Worm (Caenorhabditis elegans) whole organism, mixed stage, embryonic: Measurements from ENCODE around the gene T14F9.2.

Source experiments
- M03D4.4 ChIP-seq: sonication (generic microtip); optimal IDR thresholded peaks from 2 replicates; lab custom pipeline; 2017; ENCODE audit warnings: mild to moderate bottlenecking, missing genetic modification characterization, missing compliant biosample characterization
- bed-3 ChIP-seq: fragments of 200-800 bp; sonication (Bioruptor generic); optimal IDR thresholded peaks from 3 replicates; lab custom pipeline; 2018; ENCODE audit warnings: mild to moderate bottlenecking, missing genetic modification characterization, moderate library complexity, missing compliant biosample characterization
- blmp-1 ChIP-seq: fragments of 150-350 bp; optimal IDR thresholded peaks from 2 replicates; lab custom pipeline; 2014; ENCODE audit warnings: missing biosample characterization, missing genetic modification characterization
- ceh-39 ChIP-seq: fragments of 150-350 bp; optimal IDR thresholded peaks from 2 replicates; lab custom pipeline; 2014; ENCODE audit warnings: missing biosample characterization, missing genetic modification characterization
- ceh-43 ChIP-seq: fragments of 200-800 bp; sonication (Bioruptor generic); optimal IDR thresholded peaks from 2 replicates; lab custom pipeline; 2018; ENCODE audit warnings: mild to moderate bottlenecking, missing genetic modification characterization, moderate library complexity, missing compliant biosample characterization
- ceh-83 ChIP-seq: fragments of 200-800 bp; sonication (Bioruptor generic); optimal IDR thresholded peaks from 2 replicates; lab custom pipeline; 2018; ENCODE audit warnings: mild to moderate bottlenecking, missing genetic modification characterization, missing compliant biosample characterization
- ces-1 ChIP-seq: fragments of 150-350 bp; optimal IDR thresholded peaks from 2 replicates; lab custom pipeline; 2014; ENCODE audit warnings: missing biosample characterization, missing genetic modification reagents, missing genetic modification characterization
- drap-1 ChIP-seq: fragments of 200-800 bp; sonication (Bioruptor generic); optimal IDR thresholded peaks from 3 replicates; lab custom pipeline; 2018; ENCODE audit warnings: mild to moderate bottlenecking, missing genetic modification characterization, missing compliant biosample characterization
- elt-3 ChIP-seq: fragments of 150-350 bp; optimal IDR thresholded peaks from 2 replicates; lab custom pipeline; 2014; ENCODE audit warnings: missing biosample characterization, missing genetic modification characterization
- flh-1 ChIP-seq: fragments of 200-800 bp; sonication (Bioruptor generic); optimal IDR thresholded peaks from 2 replicates; lab custom pipeline; 2018; ENCODE audit warnings: mild to moderate bottlenecking, missing genetic modification characterization, moderate library complexity, missing compliant biosample characterization
- hlh-1 ChIP-seq: fragments of 150-350 bp; optimal IDR thresholded peaks from 2 replicates; lab custom pipeline; 2014; ENCODE audit warnings: missing biosample characterization, missing genetic modification reagents, missing genetic modification characterization
- lin-13 ChIP-seq: fragments of 150-350 bp; optimal IDR thresholded peaks from 2 replicates; lab custom pipeline; 2014; ENCODE audit warnings: missing biosample characterization, missing genetic modification characterization
- lin-32 ChIP-seq: fragments of 200-800 bp; sonication (Bioruptor generic); optimal IDR thresholded peaks from 2 replicates; lab custom pipeline; 2018; ENCODE audit warnings: mild to moderate bottlenecking, missing genetic modification characterization, missing compliant biosample characterization
- lsy-2 ChIP-seq: fragments of 150-350 bp; optimal IDR thresholded peaks from 2 replicates; lab custom pipeline; 2014; ENCODE audit warnings: missing biosample characterization, missing genetic modification characterization
- mab-5 ChIP-seq: fragments of 150-350 bp; optimal IDR thresholded peaks from 2 replicates; lab custom pipeline; 2014; ENCODE audit warnings: missing biosample characterization, missing genetic modification characterization
- mep-1 ChIP-seq: fragments of 150-350 bp; optimal IDR thresholded peaks from 2 replicates; lab custom pipeline; 2017; ENCODE audit warnings: missing biosample characterization, missing genetic modification reagents, missing genetic modification characterization, inconsistent platforms
- nhr-12 ChIP-seq: fragments of 150-350 bp; optimal IDR thresholded peaks from 2 replicates; lab custom pipeline; 2014; ENCODE audit warnings: missing biosample characterization, missing genetic modification characterization
- nhr-2 ChIP-seq: fragments of 150-350 bp; optimal IDR thresholded peaks from 2 replicates; lab custom pipeline; 2014; ENCODE audit warnings: missing biosample characterization, missing genetic modification characterization
- nhr-237 ChIP-seq: fragments of 150-350 bp; optimal IDR thresholded peaks from 2 replicates; lab custom pipeline; 2014; ENCODE audit warnings: missing biosample characterization, missing genetic modification characterization
- nhr-28 ChIP-seq: fragments of 150-350 bp; optimal IDR thresholded peaks from 2 replicates; lab custom pipeline; 2014; ENCODE audit warnings: missing biosample characterization, missing genetic modification characterization
- nhr-76 ChIP-seq: sonication (generic microtip); optimal IDR thresholded peaks from 2 replicates; lab custom pipeline; 2017; ENCODE audit warnings: missing biosample characterization, missing genetic modification characterization
- pha-4 ChIP-seq: fragments of 150-350 bp; optimal IDR thresholded peaks from 2 replicates; lab custom pipeline; 2018; ENCODE audit warnings: missing biosample characterization, missing genetic modification reagents, missing genetic modification characterization
- snpc-4 ChIP-seq: fragments of 150-350 bp; optimal IDR thresholded peaks from 2 replicates; lab custom pipeline; 2014; ENCODE audit warnings: missing biosample characterization, missing genetic modification characterization
- sptf-1 ChIP-seq: sonication (generic microtip); optimal IDR thresholded peaks from 2 replicates; lab custom pipeline; 2017; ENCODE audit warnings: mild to moderate bottlenecking, missing genetic modification characterization, moderate library complexity, missing compliant biosample characterization
- tbx-8 ChIP-seq: fragments of 200-800 bp; sonication (Bioruptor generic); optimal IDR thresholded peaks from 2 replicates; lab custom pipeline; 2018; ENCODE audit warnings: mild to moderate bottlenecking, missing genetic modification characterization, moderate library complexity, missing compliant biosample characterization
- unc-39 ChIP-seq: fragments of 150-350 bp; optimal IDR thresholded peaks from 2 replicates; lab custom pipeline; 2014; ENCODE audit warnings: missing biosample characterization, missing genetic modification characterization
- unc-62 ChIP-seq: fragments of 150-350 bp; optimal IDR thresholded peaks from 2 replicates; lab custom pipeline; 2014; ENCODE audit warnings: missing biosample characterization, missing genetic modification reagents, missing genetic modification characterization
- zip-8 ChIP-seq: fragments of 150-350 bp; optimal IDR thresholded peaks from 2 replicates; lab custom pipeline; 2014; ENCODE audit warnings: missing biosample characterization, missing genetic modification characterization
- ztf-11 ChIP-seq: fragments of 150-350 bp; optimal IDR thresholded peaks from 2 replicates; lab custom pipeline; 2014; ENCODE audit warnings: missing biosample characterization, missing genetic modification characterization

Gene T14F9.2

DNA sequence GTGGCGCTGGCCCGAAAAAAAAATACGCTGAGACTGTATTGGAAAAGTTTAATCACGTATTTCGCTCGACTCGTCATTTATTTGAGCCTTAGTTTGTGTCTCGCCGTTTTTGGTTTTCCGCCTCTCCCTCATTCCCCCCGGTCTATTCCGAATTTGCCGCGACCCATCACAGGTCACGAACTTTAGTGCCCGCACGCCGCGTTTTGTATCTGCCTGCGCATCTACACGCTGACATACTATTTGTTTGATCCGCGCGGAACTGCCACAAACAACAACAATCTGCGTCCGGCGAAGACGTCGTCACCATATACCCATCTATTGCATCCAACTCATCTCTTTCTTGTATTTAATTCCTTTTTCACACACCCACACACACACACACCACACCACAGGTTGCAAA lies 24.0 kb upstream of the T14F9.2 start:
- TF ChIP-seq blmp-1 (tag; lab: Kevin White, UChicago) (no peak), tbx-8 (no peak), lin-13 (tag; lab: Kevin White, UChicago) (no peak), nhr-76 (tag; lab: Kevin White, UChicago) (no peak), nhr-28 (tag; lab: Kevin White, UChicago) (no peak), pha-4 (tag; lab: Kevin White, UChicago) (no peak), hlh-1 (no peak)

DNA sequence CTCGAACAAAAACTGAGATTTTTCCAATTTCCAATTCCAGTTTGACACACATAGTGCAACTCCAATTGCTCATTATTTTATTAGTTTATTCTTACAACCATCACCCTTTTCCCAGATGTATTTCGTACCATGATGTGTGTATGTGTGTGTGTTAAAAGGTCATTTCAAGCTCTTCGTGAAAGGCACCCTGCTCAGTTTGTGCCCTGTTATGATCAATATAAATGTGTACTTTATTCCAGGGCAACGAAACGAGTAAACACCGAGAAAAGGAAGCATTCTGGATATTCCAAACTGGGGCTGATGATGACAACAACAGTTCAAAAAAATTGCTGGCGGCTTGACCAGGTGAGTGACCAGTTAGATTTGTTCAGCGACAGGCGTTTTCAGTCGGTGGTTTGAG lies 23.4 kb upstream of the T14F9.2 start, which contains the start of gene peb-1:
TSS of gene peb-1 (plus strand) at position 301 of the 400 bp plus-strand sequence.
- no peak for TF ChIP-seq lin-13 (tag; lab: Kevin White, UChicago)

DNA sequence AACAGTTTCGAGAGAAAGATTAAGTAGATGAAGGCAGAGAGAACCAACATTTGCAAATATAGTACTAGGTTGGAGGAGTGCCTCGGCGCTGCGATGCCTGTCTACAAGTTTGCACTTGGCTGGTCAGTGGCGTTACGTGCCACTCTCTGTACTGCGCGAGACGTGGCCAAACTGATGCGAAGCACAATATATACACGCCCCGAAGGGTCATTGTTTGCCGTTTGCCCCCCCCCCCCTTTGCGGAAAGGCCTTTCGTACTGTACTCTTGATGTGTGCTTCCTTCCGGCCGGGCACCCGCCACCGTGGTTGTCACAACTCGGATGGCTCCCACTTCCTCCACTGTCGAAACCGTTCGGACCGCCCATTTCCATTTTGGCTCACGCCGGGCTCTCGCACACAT lies 22.0 kb upstream of the T14F9.2 start:
- TF ChIP-seq bed-3 (GFP tag; lab: Kevin White, UChicago) (no peak), pha-4 (tag; lab: Kevin White, UChicago) (peak; percentile 19)

DNA sequence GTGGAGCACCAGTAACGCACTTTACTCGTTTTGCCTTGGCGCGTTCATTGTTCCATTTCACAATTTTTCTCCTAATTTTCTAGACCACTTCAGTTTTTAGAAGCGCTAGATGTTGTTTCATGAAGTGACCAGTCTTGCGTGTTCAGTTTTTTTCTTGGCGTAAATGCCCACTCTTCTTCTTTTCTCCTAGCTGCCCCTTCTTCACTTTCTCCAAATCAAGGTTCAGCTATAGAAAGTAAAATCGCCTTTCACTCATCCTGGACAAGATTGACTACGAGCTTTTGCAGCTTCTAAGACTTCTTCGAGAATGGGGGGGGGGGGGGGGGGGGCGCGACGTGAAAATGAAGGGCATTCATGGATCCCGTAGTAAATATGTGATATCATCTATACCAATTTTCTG lies 21.4 kb upstream of the T14F9.2 start:
- TF ChIP-seq flh-1 (GFP tag; lab: Kevin White, UChicago): no peak
- no peak for TF ChIP-seq sptf-1 (tag; lab: Kevin White, UChicago)
- TF ChIP-seq lin-32 (GFP tag; lab: Kevin White, UChicago): no peak
- TF ChIP-seq mab-5: no peak
- TF ChIP-seq zip-8: no peak
- TF ChIP-seq ceh-39 (tag; lab: Kevin White, UChicago): no peak
- TF ChIP-seq unc-39 (tag; lab: Kevin White, UChicago): no peak
- TF ChIP-seq nhr-76 (tag; lab: Kevin White, UChicago): no peak
- TF ChIP-seq mep-1: no peak
- TF ChIP-seq pha-4 (tag; lab: Kevin White, UChicago): no peak
- no peak for TF ChIP-seq ceh-43
- no peak for TF ChIP-seq hlh-1
- TF ChIP-seq ztf-11: no peak
- TF ChIP-seq ces-1 (GFP tag; lab: Kevin White, UChicago): no peak

DNA sequence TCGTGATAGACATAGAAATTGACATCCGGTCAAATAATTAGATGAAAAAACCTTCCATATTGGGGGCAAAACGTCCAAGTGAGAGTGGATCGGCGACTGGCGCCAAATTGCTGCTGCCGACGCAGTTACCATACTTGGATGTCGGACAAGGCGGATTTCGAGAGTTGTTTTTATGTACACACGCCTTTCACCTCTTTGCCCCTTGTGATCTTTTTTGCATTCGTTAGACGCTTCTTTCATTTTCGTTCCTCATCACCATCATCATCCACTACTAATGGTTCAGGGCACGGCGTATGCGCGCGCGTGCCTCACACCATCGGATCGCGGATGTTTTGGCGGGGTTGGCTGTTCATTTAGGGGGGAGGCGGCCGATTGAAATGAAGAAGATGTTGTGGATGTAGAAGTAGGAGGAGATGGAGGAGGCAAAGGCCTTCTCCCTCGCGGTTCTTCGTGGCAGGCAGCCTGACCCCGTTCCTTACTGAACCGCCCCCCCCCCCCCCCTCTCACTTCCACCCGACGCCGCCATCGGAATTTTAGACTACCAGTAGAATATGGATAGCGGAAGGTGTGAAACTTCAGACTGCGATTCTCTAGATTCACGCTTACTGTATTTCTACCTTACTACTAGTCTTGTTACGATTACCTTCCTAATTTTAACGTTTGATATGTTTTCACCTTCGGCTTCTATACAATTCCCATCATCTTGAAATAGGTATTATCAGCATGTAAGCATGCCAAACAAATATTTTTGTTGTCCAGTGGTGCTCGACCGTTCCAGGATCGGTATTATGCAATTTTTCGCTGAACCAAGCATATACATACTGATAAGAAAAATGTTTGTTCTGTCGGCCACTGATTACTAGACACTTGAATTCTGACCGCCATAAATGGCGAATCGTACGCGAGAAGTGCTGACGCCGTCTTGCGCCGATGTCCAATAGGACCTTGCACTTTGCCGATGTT lies 20.4 kb upstream of the T14F9.2 start:
- TF ChIP-seq ceh-39 (tag; lab: Kevin White, UChicago) (no peak), sptf-1 (tag; lab: Kevin White, UChicago) (peak; percentile 36)

DNA sequence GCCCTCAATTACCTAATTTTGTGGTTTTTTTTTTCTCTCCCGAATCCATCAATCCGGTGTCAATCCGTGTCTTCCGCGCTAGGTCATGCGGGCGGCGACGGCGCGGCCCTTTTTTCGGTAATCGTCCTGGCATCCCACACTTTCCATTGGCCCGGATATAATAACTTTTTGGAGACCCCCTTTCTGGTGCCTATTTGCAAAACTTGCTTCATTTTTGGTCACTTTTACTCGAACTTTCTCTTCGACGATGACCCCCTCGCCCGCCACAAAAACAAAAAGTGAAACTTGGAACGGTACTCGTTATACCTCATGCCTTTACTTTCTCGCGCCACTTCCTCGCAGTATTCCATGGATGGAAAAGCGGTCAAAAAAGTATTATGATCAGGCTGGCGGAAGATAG lies 19.7 kb upstream of the T14F9.2 start:
- TF ChIP-seq ces-1 (GFP tag; lab: Kevin White, UChicago): no peak

DNA sequence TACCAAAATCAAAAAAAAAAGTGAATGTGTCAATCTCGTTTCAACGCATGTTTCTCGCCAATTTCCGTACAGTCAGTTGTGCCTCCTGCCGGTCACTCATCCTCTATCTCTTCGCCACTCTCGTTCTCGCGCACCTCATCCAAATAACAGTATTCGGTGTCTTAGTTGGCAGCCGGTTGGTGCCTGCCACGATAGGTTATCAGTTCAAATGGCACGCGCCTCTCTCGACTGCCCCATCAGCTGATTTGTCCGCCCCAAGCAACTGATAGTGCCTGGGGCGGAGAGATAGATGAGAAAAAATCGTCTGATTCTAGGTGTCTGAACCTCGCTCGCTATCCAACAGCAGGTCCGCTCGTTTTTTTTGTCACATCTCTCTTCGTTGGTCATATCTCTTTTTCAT lies 19.0 kb upstream of the T14F9.2 start:
- TF ChIP-seq mab-5: no peak
- no peak for TF ChIP-seq nhr-12 (tag; lab: Kevin White, UChicago)
- TF ChIP-seq drap-1 (GFP tag; lab: Kevin White, UChicago): no peak
- TF ChIP-seq mep-1: no peak
- no peak for TF ChIP-seq unc-39 (tag; lab: Kevin White, UChicago)
- no peak for TF ChIP-seq lsy-2 (tag; lab: Kevin White, UChicago)
- TF ChIP-seq sptf-1 (tag; lab: Kevin White, UChicago): no peak
- no peak for TF ChIP-seq flh-1 (GFP tag; lab: Kevin White, UChicago)
- no peak for TF ChIP-seq elt-3
- TF ChIP-seq nhr-237: no peak
- no peak for TF ChIP-seq tbx-8
- no peak for TF ChIP-seq ceh-83 (GFP tag; lab: Kevin White, UChicago)
- no peak for TF ChIP-seq snpc-4 (tag; lab: Kevin White, UChicago)
- TF ChIP-seq M03D4.4 (tag; lab: Kevin White, UChicago): no peak
- TF ChIP-seq nhr-76 (tag; lab: Kevin White, UChicago): no peak
- no peak for TF ChIP-seq blmp-1 (tag; lab: Kevin White, UChicago)
- no peak for TF ChIP-seq unc-62 (GFP tag; lab: Kevin White, UChicago)
- no peak for TF ChIP-seq nhr-2 (tag; lab: Kevin White, UChicago)
- no peak for TF ChIP-seq zip-8
